Worm (Caenorhabditis elegans) whole organism, mixed stage, embryonic: ENCODE data around the gene R02E4.2.

Experiments
- ham-2 ChIP-seq: fragments of 200-800 bp; sonication (Bioruptor generic); optimal IDR thresholded peaks from 2 replicates; lab custom pipeline; 2018; ENCODE audit warnings: mild to moderate bottlenecking, missing genetic modification characterization, missing compliant biosample characterization
- lin-13 ChIP-seq: fragments of 150-350 bp; optimal IDR thresholded peaks from 2 replicates; lab custom pipeline; 2014; ENCODE audit warnings: missing biosample characterization, missing genetic modification characterization
- nhr-237 ChIP-seq: fragments of 150-350 bp; optimal IDR thresholded peaks from 2 replicates; lab custom pipeline; 2014; ENCODE audit warnings: missing biosample characterization, missing genetic modification characterization
- nhr-28 ChIP-seq: fragments of 150-350 bp; optimal IDR thresholded peaks from 2 replicates; lab custom pipeline; 2014; ENCODE audit warnings: missing biosample characterization, missing genetic modification characterization
- nhr-76 ChIP-seq: sonication (generic microtip); optimal IDR thresholded peaks from 2 replicates; lab custom pipeline; 2017; ENCODE audit warnings: missing biosample characterization, missing genetic modification characterization
- snpc-4 ChIP-seq: fragments of 150-350 bp; optimal IDR thresholded peaks from 2 replicates; lab custom pipeline; 2014; ENCODE audit warnings: missing biosample characterization, missing genetic modification characterization
- unc-39 ChIP-seq: fragments of 150-350 bp; optimal IDR thresholded peaks from 2 replicates; lab custom pipeline; 2014; ENCODE audit warnings: missing biosample characterization, missing genetic modification characterization
- unc-62 ChIP-seq: fragments of 150-350 bp; optimal IDR thresholded peaks from 2 replicates; lab custom pipeline; 2014; ENCODE audit warnings: missing biosample characterization, missing genetic modification reagents, missing genetic modification characterization

DNA sequence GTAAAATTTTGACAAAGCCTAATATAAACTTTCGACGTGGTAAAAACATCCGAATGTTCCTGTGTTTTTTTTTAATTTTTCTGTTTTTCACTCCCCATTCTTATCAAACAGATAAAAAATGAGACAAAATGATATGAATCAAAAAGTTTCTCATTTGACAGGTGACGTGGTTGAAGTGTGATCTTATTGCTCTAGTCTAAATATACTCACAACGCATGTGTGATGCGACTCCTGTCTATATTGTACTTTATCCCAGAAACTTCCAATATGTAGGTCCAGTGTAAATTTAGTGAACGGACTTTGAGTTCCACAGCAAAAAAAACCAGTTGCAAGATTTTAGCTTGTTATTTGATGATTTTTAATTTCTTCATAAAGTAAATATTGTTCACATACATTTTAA, 24.1 kb downstream of the R02E4.2 start:
- no peak for TF ChIP-seq nhr-237 (tag; lab: Kevin White, UChicago)
- no peak for TF ChIP-seq nhr-28 (tag; lab: Kevin White, UChicago)
- no peak for TF ChIP-seq nhr-76 (tag; lab: Kevin White, UChicago)
- no peak for TF ChIP-seq ham-2 (GFP tag; lab: Kevin White, UChicago)
- no peak for TF ChIP-seq unc-62
- no peak for TF ChIP-seq snpc-4 (tag; lab: Kevin White, UChicago)
- no peak for TF ChIP-seq lin-13 (tag; lab: Kevin White, UChicago)
- TF ChIP-seq unc-39 (tag; lab: Kevin White, UChicago): no peak
